Worm (Caenorhabditis elegans): Measurements from ENCODE around the gene C16A11.2.

DNA sequence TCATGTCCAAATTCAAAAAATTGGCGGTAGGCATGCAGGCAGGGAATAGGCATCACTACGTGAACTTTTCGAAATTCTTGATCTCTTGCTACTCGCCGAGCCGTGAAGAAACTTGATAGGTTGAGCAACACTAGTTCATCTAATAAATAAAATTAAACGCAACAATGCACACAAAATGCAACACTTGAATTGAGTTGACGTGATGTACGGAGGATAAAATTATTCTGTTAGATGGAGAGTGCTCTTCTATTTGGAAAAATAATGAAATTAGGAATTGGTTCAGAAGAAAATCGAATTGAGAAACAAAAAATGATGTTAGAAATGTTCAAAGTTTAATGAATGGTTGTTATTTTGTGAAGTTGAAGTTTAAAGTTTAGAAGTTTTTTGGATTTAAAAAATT, 38.9 kb downstream of the C16A11.2 start:
- TF ChIP-seq pag-3 (tag; optimal IDR thresholded peaks at IDR 0.05; ENCODE audit: borderline replicate concordance, insufficient read depth) (no peak), nhr-237 (tag; optimal IDR thresholded peaks at IDR 0.05) (no peak), nhr-11 (tag; optimal IDR thresholded peaks at IDR 0.05) (no peak), jun-1 (tag; optimal IDR thresholded peaks at IDR 0.05) (no peak), mdl-1 (tag; optimal IDR thresholded peaks at IDR 0.05) (no peak), blmp-1 (tag; optimal IDR thresholded peaks at IDR 0.05) (no peak), lin-35 (GFP tag; optimal IDR thresholded peaks at IDR 0.05) (no peak), ztf-11 (tag; optimal IDR thresholded peaks at IDR 0.05) (no peak), lin-13 (GFP tag; optimal IDR thresholded peaks at IDR 0.05) (no peak), lin-14 (GFP tag; optimal IDR thresholded peaks at IDR 0.05) (no peak), aly-2 (tag; optimal IDR thresholded peaks at IDR 0.05) (no peak)

All from whole organism, L1 larva.